Worm (Caenorhabditis elegans) whole organism, L2 larva: Measurements from ENCODE around the gene daf-41.
A peak's percentile ranks its signal among the peaks of the same experiment; 100 is the strongest.

Experiments used
- lin-11 ChIP-seq: fragments of 150-350 bp; sonication (generic microtip); optimal IDR thresholded peaks from 2 replicates; lab custom pipeline; 2014; ENCODE audit warnings: missing biosample characterization, missing genetic modification characterization, inconsistent platforms, mixed read lengths
- lin-39 ChIP-seq: fragments of 150-350 bp; optimal IDR thresholded peaks from 2 replicates; lab custom pipeline; 2014; ENCODE audit warnings: missing biosample characterization, missing genetic modification reagents, missing genetic modification characterization
- nhr-237 ChIP-seq: fragments of 150-350 bp; optimal IDR thresholded peaks from 2 replicates; lab custom pipeline; 2014; ENCODE audit warnings: missing biosample characterization, missing genetic modification characterization
- ztf-4 ChIP-seq: fragments of 150-350 bp; optimal IDR thresholded peaks from 2 replicates; lab custom pipeline; 2014; ENCODE audit warnings: missing biosample characterization, missing genetic modification characterization

DNA sequence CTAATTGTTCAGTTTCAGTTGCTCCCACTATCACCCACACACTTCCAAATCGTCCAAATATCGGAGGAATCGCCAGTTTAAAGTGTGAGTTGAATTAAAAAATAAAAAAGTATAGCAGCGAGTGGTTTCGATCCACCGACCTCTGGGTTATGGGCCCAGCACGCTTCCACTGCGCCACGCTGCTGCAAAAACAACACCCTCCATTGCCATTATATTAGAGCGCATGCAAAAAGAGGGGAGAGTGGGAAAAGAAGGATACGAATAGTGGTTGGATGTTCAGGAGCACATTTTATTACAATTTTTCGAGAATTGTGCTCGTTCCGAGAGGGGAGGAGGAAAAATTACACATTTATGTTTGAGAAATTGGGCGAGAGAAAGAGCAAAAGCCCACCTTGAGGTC, 20.3 kb upstream of the daf-41 start:
- TF ChIP-seq lin-11 (tag; lab: Kevin White, UChicago) (no peak), ztf-4 (tag; lab: Kevin White, UChicago) (peak; percentile 56), lin-39 (tag; lab: Kevin White, UChicago) (no peak), nhr-237 (tag; lab: Kevin White, UChicago) (no peak)
